Fruit fly (Drosophila melanogaster) whole organism, embryonic: Measurements from ENCODE around the gene CG33288.
A peak's percentile ranks its signal among the peaks of the same experiment; 100 is the strongest.

Experiments
- Bgb ChIP-seq: fragments of 200-800 bp; sonication (Bioruptor generic); IDR thresholded peaks from 2 replicates; pipeline ENCODE4 v1.3.6; 2022; ENCODE audit warnings: missing biosample characterization, missing genetic modification characterization; ENCODE audit not compliant: partially characterized antibody
- CG10654 ChIP-seq: fragments of 200-800 bp; sonication (Bioruptor generic); optimal IDR thresholded peaks from 2 replicates; lab custom pipeline; 2016; ENCODE audit warnings: missing biosample characterization, missing genetic modification characterization
- CG11085 ChIP-seq: fragments of 200-800 bp; sonication (Bioruptor generic); IDR thresholded peaks from 2 replicates; pipeline ENCODE4 v1.3.6; 2022; ENCODE audit warnings: missing biosample characterization, missing genetic modification characterization
- CG4617 ChIP-seq: fragments of 200-800 bp; sonication (Bioruptor generic); optimal IDR thresholded peaks from 3 replicates; lab custom pipeline; 2016; ENCODE audit warnings: missing biosample characterization, missing genetic modification characterization, borderline replicate concordance
- Jarid2 ChIP-seq: fragments of 200-800 bp; sonication (Bioruptor generic); optimal IDR thresholded peaks from 3 replicates; lab custom pipeline; 2017; ENCODE audit warnings: mild to moderate bottlenecking, missing biosample characterization, missing genetic modification reagents, missing genetic modification characterization

- no peak for TF ChIP-seq CG11085 (GFP tag; lab: Robert Waterston, UW)
- TF ChIP-seq Bgb = no peak
- TF ChIP-seq CG10654 = peak; percentile 47
- peak; percentile 53 for TF ChIP-seq Jarid2 (GFP tag; lab: Kevin White, UChicago)
- no peak for TF ChIP-seq CG4617 (GFP tag; lab: Kevin White, UChicago)
These were observed 36.6 kb downstream of the CG33288 start for dm6 chr3L:21464240-21464639.
